Fruit fly (Drosophila melanogaster) whole organism, embryonic: Measurements from ENCODE around the gene HipHop.

Experiments
- Asciz ChIP-seq: fragments of 200-800 bp; sonication (Bioruptor generic); optimal IDR thresholded peaks from 2 replicates; lab custom pipeline; 2017; ENCODE audit warnings: missing biosample characterization, mild to moderate bottlenecking, missing genetic modification characterization, missing genetic modification reagents
- Atf-2 ChIP-seq: fragments of 200-800 bp; sonication (Bioruptor generic); optimal IDR thresholded peaks from 2 replicates; lab custom pipeline; 2016; ENCODE audit warnings: missing biosample characterization, missing genetic modification characterization
- Atf6 ChIP-seq: fragments of 200-800 bp; sonication (Bioruptor generic); IDR thresholded peaks from 2 replicates; pipeline ENCODE4 v1.3.6; 2022; ENCODE audit warnings: missing biosample characterization, missing genetic modification characterization
- B-H2 ChIP-seq: fragments of 200-800 bp; sonication (Bioruptor generic); optimal IDR thresholded peaks from 2 replicates; lab custom pipeline; 2018; ENCODE audit warnings: missing biosample characterization, mild to moderate bottlenecking, missing genetic modification characterization
- CG10321 ChIP-seq: fragments of 200-800 bp; sonication (Bioruptor generic); IDR thresholded peaks from 2 replicates; pipeline ENCODE4 v1.3.6; 2022; ENCODE audit warnings: missing biosample characterization, missing genetic modification characterization
- CG11695 ChIP-seq: fragments of 200-800 bp; sonication (Bioruptor generic); IDR thresholded peaks from 3 replicates; pipeline ENCODE4 v1.3.6; 2022; ENCODE audit warnings: missing biosample characterization, missing genetic modification characterization
- CG12155 ChIP-seq: fragments of 200-800 bp; sonication (Bioruptor generic); optimal IDR thresholded peaks from 3 replicates; lab custom pipeline; 2016; ENCODE audit warnings: missing biosample characterization, missing genetic modification characterization
- CG12299 ChIP-seq: fragments of 200-800 bp; sonication (Bioruptor generic); optimal IDR thresholded peaks from 2 replicates; lab custom pipeline; 2018; ENCODE audit warnings: missing biosample characterization, mild to moderate bottlenecking, missing genetic modification characterization
- CG13296 ChIP-seq: fragments of 200-800 bp; sonication (Bioruptor generic); optimal IDR thresholded peaks from 3 replicates; lab custom pipeline; 2018; ENCODE audit warnings: missing biosample characterization, mild to moderate bottlenecking, missing genetic modification characterization
- CG14667 ChIP-seq: fragments of 200-800 bp; sonication (Bioruptor generic); IDR thresholded peaks from 2 replicates; pipeline ENCODE4 v1.3.6; 2022; ENCODE audit warnings: missing biosample characterization, missing genetic modification characterization
- CG15011 ChIP-seq: fragments of 200-800 bp; sonication (Bioruptor generic); optimal IDR thresholded peaks from 3 replicates; lab custom pipeline; 2018; ENCODE audit warnings: missing biosample characterization, mild to moderate bottlenecking, missing genetic modification characterization
- CG1603 ChIP-seq: fragments of 200-800 bp; sonication (Bioruptor generic); optimal IDR thresholded peaks from 2 replicates; lab custom pipeline; 2019; ENCODE audit warnings: missing biosample characterization, mild to moderate bottlenecking, missing genetic modification characterization, moderate library complexity
- CG2678 ChIP-seq: fragments of 200-800 bp; sonication (Bioruptor generic); optimal IDR thresholded peaks from 3 replicates; lab custom pipeline; 2019; ENCODE audit warnings: missing biosample characterization, mild to moderate bottlenecking, missing genetic modification characterization, moderate library complexity
- CG31365 ChIP-seq: fragments of 200-800 bp; sonication (Bioruptor generic); optimal IDR thresholded peaks from 2 replicates; lab custom pipeline; 2018; ENCODE audit warnings: missing biosample characterization, mild to moderate bottlenecking, missing genetic modification characterization
- CG8765 ChIP-seq: fragments of 200-800 bp; sonication (Bioruptor generic); IDR thresholded peaks from 2 replicates; pipeline ENCODE4 v1.3.6; 2022; ENCODE audit warnings: missing biosample characterization, missing genetic modification characterization
- CG9727 ChIP-seq: fragments of 200-800 bp; sonication (Bioruptor generic); optimal IDR thresholded peaks from 3 replicates; lab custom pipeline; 2017; ENCODE audit warnings: missing biosample characterization, mild to moderate bottlenecking, missing genetic modification characterization
- Dad ChIP-seq: fragments of 200-800 bp; sonication (Bioruptor generic); optimal IDR thresholded peaks from 3 replicates; lab custom pipeline; 2016; ENCODE audit warnings: missing biosample characterization, missing genetic modification characterization
- Doc3 ChIP-seq: fragments of 200-800 bp; sonication (Bioruptor generic); IDR thresholded peaks from 3 replicates; pipeline ENCODE4 v1.3.6; 2022; ENCODE audit warnings: missing biosample characterization, missing genetic modification characterization; ENCODE audit not compliant: partially characterized antibody
- Dp ChIP-seq: fragments of 200-800 bp; sonication (Bioruptor generic); optimal IDR thresholded peaks from 2 replicates; lab custom pipeline; 2018; ENCODE audit warnings: missing biosample characterization, mild to moderate bottlenecking, missing genetic modification characterization, moderate library complexity
- E2f2 ChIP-seq: fragments of 200-800 bp; sonication (Bioruptor generic); IDR thresholded peaks from 2 replicates; pipeline ENCODE4 v1.3.6; 2022; ENCODE audit warnings: missing biosample characterization, missing genetic modification characterization
- Gsc ChIP-seq: fragments of 200-800 bp; sonication (Bioruptor generic); IDR thresholded peaks from 2 replicates; pipeline ENCODE4 v1.3.6; 2022; ENCODE audit warnings: missing biosample characterization, missing genetic modification characterization
- Gug ChIP-seq: fragments of 200-800 bp; sonication (Bioruptor generic); IDR thresholded peaks from 4 replicates; pipeline ENCODE4 v1.3.6; 2022; ENCODE audit warnings: missing biosample characterization, missing genetic modification characterization
- HmgZ ChIP-seq: fragments of 200-800 bp; sonication (Bioruptor generic); optimal IDR thresholded peaks from 2 replicates; lab custom pipeline; 2018; ENCODE audit warnings: missing biosample characterization, mild to moderate bottlenecking, missing genetic modification characterization
- Hr51 ChIP-seq, 2 experiments: fragments of 200-800 bp; sonication (Bioruptor generic); optimal IDR thresholded peaks; 2 replicates in 1 of 2; 3 replicates in 1 of 2; lab custom pipeline; 2016 to 2018; ENCODE audit warnings: missing biosample characterization in 2 of 2, missing genetic modification characterization in 2 of 2, mild to moderate bottlenecking in 1 of 2, moderate library complexity in 1 of 2
- Hsf ChIP-seq: fragments of 200-800 bp; sonication (Bioruptor generic); optimal IDR thresholded peaks from 3 replicates; lab custom pipeline; 2016; ENCODE audit warnings: missing biosample characterization, missing genetic modification characterization
- Oli ChIP-seq: fragments of 200-800 bp; sonication (Bioruptor generic); optimal IDR thresholded peaks from 2 replicates; lab custom pipeline; 2018; ENCODE audit warnings: missing biosample characterization, mild to moderate bottlenecking, missing genetic modification characterization, moderate library complexity
- Optix ChIP-seq: fragments of 200-800 bp; sonication (Bioruptor generic); IDR thresholded peaks from 3 replicates; pipeline ENCODE4 v1.3.6; 2022; ENCODE audit warnings: missing biosample characterization, missing genetic modification characterization
- Sox100B ChIP-seq: fragments of 200-800 bp; sonication (Bioruptor generic); optimal IDR thresholded peaks from 3 replicates; lab custom pipeline; 2018; ENCODE audit warnings: missing biosample characterization, mild to moderate bottlenecking, missing genetic modification characterization
- ash1 ChIP-seq: fragments of 200-800 bp; sonication (Bioruptor generic); optimal IDR thresholded peaks from 2 replicates; lab custom pipeline; 2018; ENCODE audit warnings: missing biosample characterization, mild to moderate bottlenecking, missing genetic modification characterization
- chif ChIP-seq, 2 experiments: fragments of 200-800 bp; sonication (Bioruptor generic); optimal IDR thresholded peaks; 3 replicates each; lab custom pipeline; 2016; ENCODE audit warnings: missing biosample characterization in 2 of 2, missing genetic modification characterization in 2 of 2
- chinmo ChIP-seq: fragments of 200-800 bp; sonication (Bioruptor generic); IDR thresholded peaks from 4 replicates; pipeline ENCODE4 v1.3.6; 2022; ENCODE audit warnings: missing biosample characterization, missing genetic modification characterization; ENCODE audit not compliant: partially characterized antibody
- da ChIP-seq: fragments of 200-800 bp; sonication (Bioruptor generic); optimal IDR thresholded peaks from 2 replicates; lab custom pipeline; 2016; ENCODE audit warnings: missing biosample characterization, missing genetic modification characterization
- en ChIP-seq: fragments of 200-800 bp; sonication (Bioruptor generic); optimal IDR thresholded peaks from 2 replicates; lab custom pipeline; 2016; ENCODE audit warnings: missing biosample characterization, missing genetic modification characterization
- jing ChIP-seq: fragments of 200-800 bp; sonication (Bioruptor generic); optimal IDR thresholded peaks from 2 replicates; lab custom pipeline; 2018; ENCODE audit warnings: missing biosample characterization, mild to moderate bottlenecking, missing genetic modification characterization
- mirr ChIP-seq: fragments of 200-800 bp; sonication (Bioruptor generic); optimal IDR thresholded peaks from 3 replicates; lab custom pipeline; 2018; ENCODE audit warnings: missing biosample characterization, mild to moderate bottlenecking, missing genetic modification characterization
- mld ChIP-seq: fragments of 200-800 bp; sonication (Bioruptor generic); IDR thresholded peaks from 3 replicates; pipeline ENCODE4 v1.3.6; 2022; ENCODE audit warnings: missing biosample characterization, missing genetic modification characterization; ENCODE audit not compliant: partially characterized antibody
- odd ChIP-seq: fragments of 200-800 bp; sonication (Bioruptor generic); optimal IDR thresholded peaks from 2 replicates; lab custom pipeline; 2017; ENCODE audit warnings: missing biosample characterization, mild to moderate bottlenecking, missing genetic modification characterization
- prd ChIP-seq, 3 experiments: fragments of >200 bp in 2 of 3; fragments of 200-800 bp in 1 of 3; sonication (Bioruptor generic) in 1 of 3; optimal IDR thresholded peaks in 2 of 3; IDR thresholded peaks in 1 of 3; 2 replicates in 2 of 3; 3 replicates in 1 of 3; pipeline versions ENCODE4 v1.3.6 to Lab custom; 2017 to 2022; ENCODE audit warnings: missing biosample characterization in 1 of 3, missing genetic modification characterization in 1 of 3
- pros ChIP-seq: fragments of 200-800 bp; sonication (Bioruptor generic); optimal IDR thresholded peaks from 3 replicates; lab custom pipeline; 2019; ENCODE audit warnings: missing biosample characterization, mild to moderate bottlenecking, missing genetic modification characterization, moderate library complexity
- salm ChIP-seq: fragments of 200-800 bp; sonication (Bioruptor generic); optimal IDR thresholded peaks from 2 replicates; lab custom pipeline; 2018; ENCODE audit warnings: missing biosample characterization, mild to moderate bottlenecking, missing genetic modification characterization
- sna ChIP-seq: fragments of 200-800 bp; sonication (Bioruptor generic); IDR thresholded peaks from 2 replicates; pipeline ENCODE4 v1.3.6; 2022; ENCODE audit warnings: missing biosample characterization, missing genetic modification characterization; ENCODE audit not compliant: partially characterized antibody
- trem ChIP-seq: fragments of 200-800 bp; optimal IDR thresholded peaks from 3 replicates; lab custom pipeline; 2019; ENCODE audit warnings: missing biosample characterization, mild to moderate bottlenecking, missing genetic modification characterization, moderate library complexity
- twi ChIP-seq: fragments of 200-800 bp; optimal IDR thresholded peaks from 2 replicates; lab custom pipeline; 2019; ENCODE audit warnings: missing biosample characterization, mild to moderate bottlenecking, missing genetic modification characterization, moderate library complexity
- unc-4 ChIP-seq: fragments of 200-800 bp; sonication (Bioruptor generic); IDR thresholded peaks from 2 replicates; pipeline ENCODE4 v1.3.6; 2022; ENCODE audit warnings: missing biosample characterization, missing genetic modification characterization; ENCODE audit not compliant: partially characterized antibody
- unpg ChIP-seq: fragments of 200-800 bp; sonication (Bioruptor generic); optimal IDR thresholded peaks from 3 replicates; lab custom pipeline; 2018; ENCODE audit warnings: missing biosample characterization, mild to moderate bottlenecking, missing genetic modification characterization, moderate library complexity
- wdn ChIP-seq: fragments of 200-800 bp; sonication (Bioruptor generic); IDR thresholded peaks from 2 replicates; pipeline ENCODE4 v1.3.6; 2022; ENCODE audit warnings: missing biosample characterization, missing genetic modification characterization
- yki ChIP-seq: fragments of >200 bp; optimal IDR thresholded peaks from 3 replicates; lab custom pipeline; 2018
- zen2 ChIP-seq: fragments of 200-800 bp; sonication (Bioruptor generic); IDR thresholded peaks from 3 replicates; pipeline ENCODE4 v1.3.6; 2022; ENCODE audit warnings: missing biosample characterization, missing genetic modification characterization; ENCODE audit not compliant: partially characterized antibody

Gene HipHop

DNA sequence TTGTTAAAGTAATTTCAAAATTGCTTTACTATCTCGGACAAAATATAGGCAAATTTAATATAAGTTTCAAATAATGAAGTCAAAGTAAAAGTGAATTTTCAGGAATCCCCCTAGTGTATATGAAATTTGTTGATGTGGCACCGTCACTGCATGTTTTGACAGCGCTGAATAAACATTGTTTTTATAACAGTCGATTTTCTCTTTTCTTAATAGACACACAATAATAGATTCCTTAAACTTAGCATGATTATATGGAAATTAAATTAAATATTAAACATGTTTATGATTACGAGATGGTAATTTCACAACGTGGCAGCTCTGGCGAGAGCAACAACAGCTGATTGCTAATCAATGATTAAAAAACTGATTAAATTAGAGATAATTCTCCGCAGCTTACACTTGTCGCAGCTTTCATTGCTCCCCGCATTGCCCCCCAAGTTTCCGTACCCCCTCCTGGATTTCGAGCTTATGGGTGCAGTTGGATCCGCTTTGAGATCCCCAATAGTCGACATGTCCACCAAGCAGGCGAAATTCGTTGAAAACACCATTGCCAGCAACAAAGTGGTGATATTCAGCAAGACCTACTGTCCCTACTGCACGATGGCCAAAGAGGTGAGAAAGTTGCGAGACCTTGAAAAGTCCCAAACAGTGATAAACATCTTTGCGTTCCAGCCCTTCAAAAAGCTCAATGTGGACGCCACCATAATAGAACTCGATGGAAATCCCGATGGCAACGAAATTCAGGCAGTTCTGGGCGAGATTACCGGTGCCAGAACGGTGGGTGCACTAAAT is 48.3 kb downstream of the HipHop start, which contains the start of gene Grx1 (continued):
- TF ChIP-seq salm (tag; lab: Kevin White, UChicago), result no peak
- peak; percentile 59 for TF ChIP-seq trem
- TF ChIP-seq da, result no peak
- TF ChIP-seq mirr, result peak; percentile 10
- peak; percentile 49 for TF ChIP-seq CG13296 (GFP tag; lab: Kevin White, UChicago)
- no peak for TF ChIP-seq Gsc
- no peak for TF ChIP-seq Doc3 (GFP tag; lab: Robert Waterston, UW)
- peak; percentile 49 for TF ChIP-seq CG9727 (GFP tag; lab: Kevin White, UChicago)
- peak; percentile 40 for TF ChIP-seq B-H2 (GFP tag; lab: Kevin White, UChicago)
- TF ChIP-seq Dad (GFP tag; lab: Kevin White, UChicago), result no peak
- TF ChIP-seq CG14667 (GFP tag; lab: Robert Waterston, UW), result no peak
- TF ChIP-seq Oli, result peak; percentile 22
- TF ChIP-seq wdn (GFP tag; lab: Robert Waterston, UW), result no peak
- peak; percentile 16 for TF ChIP-seq CG15011 (GFP tag; lab: Kevin White, UChicago)
- no peak for TF ChIP-seq prd (optimal IDR thresholded peaks at IDR 0.05; lab: Kevin White, UChicago)
- peak; percentile 46; the same call in 1 of the 3 replicates for TF ChIP-seq prd (GFP tag; IDR thresholded peaks at IDR 0.05; lab: Robert Waterston, UW)
- TF ChIP-seq pros (GFP tag; lab: Kevin White, UChicago), result no peak
- peak; percentile 33 for TF ChIP-seq odd (GFP tag; lab: Kevin White, UChicago)
- TF ChIP-seq chif (GFP tag; optimal IDR thresholded peaks at IDR 0.05; lab: Kevin White, UChicago), result peak; percentile 38 to 49
- no peak for TF ChIP-seq Gug (GFP tag; lab: Robert Waterston, UW)
- TF ChIP-seq HmgZ (tag; lab: Kevin White, UChicago), result no peak
- TF ChIP-seq CG12155 (GFP tag; lab: Kevin White, UChicago), result peak; percentile 54
- TF ChIP-seq ash1 (GFP tag; lab: Kevin White, UChicago), result no peak
- TF ChIP-seq Optix (GFP tag; lab: Robert Waterston, UW), result no peak
- TF ChIP-seq sna (GFP tag; lab: Robert Waterston, UW), result no peak
- peak; percentile 57 for TF ChIP-seq CG1603 (tag; lab: Kevin White, UChicago)
- no peak for TF ChIP-seq CG31365 (tag; lab: Kevin White, UChicago)
- no peak for TF ChIP-seq chinmo (GFP tag; lab: Robert Waterston, UW)
- TF ChIP-seq mld (GFP tag; lab: Robert Waterston, UW), result no peak
- peak; percentile 71 for TF ChIP-seq unpg (GFP tag; lab: Kevin White, UChicago)
- peak; percentile 49 for TF ChIP-seq twi (tag; lab: Kevin White, UChicago)
- no peak for TF ChIP-seq CG8765
- TF ChIP-seq E2f2 (GFP tag; lab: Robert Waterston, UW), result peak; percentile 45; the same call in 1 of the 2 replicates
- peak; percentile 63 for TF ChIP-seq CG2678 (tag; lab: Kevin White, UChicago)
- peak; percentile 16 to 64 for TF ChIP-seq Hr51 (GFP tag; optimal IDR thresholded peaks at IDR 0.05; lab: Kevin White, UChicago)
- TF ChIP-seq Asciz (GFP tag; lab: Kevin White, UChicago), result peak; percentile 50
- TF ChIP-seq Dp (GFP tag; lab: Kevin White, UChicago), result peak; percentile 18
- no peak for TF ChIP-seq CG10321 (GFP tag; lab: Robert Waterston, UW)
- TF ChIP-seq CG11695 (GFP tag; lab: Robert Waterston, UW), result no peak; the same call in 2 of the 3 replicates
- TF ChIP-seq Sox100B (GFP tag; lab: Kevin White, UChicago), result peak; percentile 52
- peak; percentile 14 for TF ChIP-seq jing (GFP tag; lab: Kevin White, UChicago)
- no peak for TF ChIP-seq Atf6 (GFP tag; lab: Robert Waterston, UW)
- TF ChIP-seq unc-4 (GFP tag; lab: Robert Waterston, UW), result no peak
- no peak for TF ChIP-seq yki (lab: Kevin White, UChicago)
- no peak for TF ChIP-seq en (GFP tag; lab: Kevin White, UChicago)
- no peak for TF ChIP-seq CG12299 (tag; lab: Kevin White, UChicago)
- TF ChIP-seq Atf-2 (GFP tag; lab: Kevin White, UChicago), result peak; percentile 36
- peak; percentile 63 for TF ChIP-seq Hsf
- no peak for TF ChIP-seq zen2 (GFP tag; lab: Robert Waterston, UW)
